Fruit fly (Drosophila melanogaster): Measurements from ENCODE around the gene spir.

Gene spir

DNA sequence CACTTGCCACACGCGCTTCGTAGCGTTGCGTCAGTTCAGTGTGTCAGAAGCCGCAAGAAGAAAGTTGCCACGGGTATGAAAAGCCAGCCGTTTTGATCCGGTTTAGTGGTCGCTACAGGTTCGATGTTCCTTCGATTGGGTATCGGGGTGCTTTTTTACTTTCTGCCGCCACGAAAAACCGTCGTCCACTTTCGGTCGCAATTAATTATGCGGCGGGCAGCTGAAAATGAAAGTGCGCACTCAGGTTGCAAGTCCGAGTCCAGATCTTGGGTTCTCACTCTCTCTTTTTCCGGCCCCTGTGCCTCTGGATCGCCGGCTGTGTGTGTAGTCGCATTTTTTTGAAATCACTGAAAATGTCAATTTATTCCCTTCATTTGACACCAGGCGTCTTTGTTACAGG lies 14.1 kb upstream of the spir start:
- TF ChIP-seq pb (GFP tag; optimal IDR thresholded peaks at IDR 0.05) (no peak), Blimp-1 (GFP tag; optimal IDR thresholded peaks at IDR 0.05) (peak; percentile 59)

- TF ChIP-seq Blimp-1 (GFP tag; optimal IDR thresholded peaks at IDR 0.05): peak; percentile 96
- no peak for TF ChIP-seq BtbVII (GFP tag; optimal IDR thresholded peaks at IDR 0.05)
- no peak for TF ChIP-seq al (GFP tag; IDR thresholded peaks at IDR 0.05)
- TF ChIP-seq twi (tag; optimal IDR thresholded peaks at IDR 0.05): no peak
- no peak for TF ChIP-seq CG6654 (GFP tag; optimal IDR thresholded peaks at IDR 0.05)
- TF ChIP-seq hbn (GFP tag; IDR thresholded peaks at IDR 0.05; ENCODE audit: partially characterized antibody): no peak
- no peak for TF ChIP-seq CG7963 (GFP tag; IDR thresholded peaks at IDR 0.05; ENCODE audit: partially characterized antibody)
- TF ChIP-seq emc (GFP tag; optimal IDR thresholded peaks at IDR 0.05): no peak
- peak; percentile 70 for TF ChIP-seq sens (GFP tag)
- TF ChIP-seq amos (GFP tag; IDR thresholded peaks at IDR 0.05; ENCODE audit: partially characterized antibody): no peak
- no peak for TF ChIP-seq MTF-1 (GFP tag; optimal IDR thresholded peaks at IDR 0.05; ENCODE audit: borderline replicate concordance)
- no peak for TF ChIP-seq CG6272 (GFP tag; IDR thresholded peaks at IDR 0.05)
- no peak for TF ChIP-seq Taf1 (GFP tag; IDR thresholded peaks at IDR 0.05)
- TF ChIP-seq CG9876 (GFP tag; optimal IDR thresholded peaks at IDR 0.05): no peak
- TF ChIP-seq sr (GFP tag; IDR thresholded peaks at IDR 0.05): 0 out of 3 replicates have a peak, but pooled peaks have one; percentile 41
- peak; percentile 45 for TF ChIP-seq zf30C (GFP tag; optimal IDR thresholded peaks at IDR 0.05)
- no peak for TF ChIP-seq jigr1 (GFP tag; IDR thresholded peaks at IDR 0.05)
- no peak for TF ChIP-seq CG9215 (GFP tag; IDR thresholded peaks at IDR 0.05)
- TF ChIP-seq CG9932 (GFP tag; IDR thresholded peaks at IDR 0.05): no peak
- no peak for TF ChIP-seq gcm2 (GFP tag; optimal IDR thresholded peaks at IDR 0.05)
- no peak for TF ChIP-seq CG15011 (GFP tag; optimal IDR thresholded peaks at IDR 0.05)
- TF ChIP-seq E2f1 (GFP tag; IDR thresholded peaks at IDR 0.05): no peak
- TF ChIP-seq CG17186 (GFP tag; optimal IDR thresholded peaks at IDR 0.05): no peak
- no peak for TF ChIP-seq Hr39 (optimal IDR thresholded peaks at IDR 0.05)
- TF ChIP-seq CG1792 (GFP tag; optimal IDR thresholded peaks at IDR 0.05): no peak
- no peak for TF ChIP-seq CG4707 (GFP tag; optimal IDR thresholded peaks at IDR 0.05)
- no peak for TF ChIP-seq Optix (GFP tag; IDR thresholded peaks at IDR 0.05)
- TF ChIP-seq Hr3 (GFP tag; optimal IDR thresholded peaks at IDR 0.05): no peak
- TF ChIP-seq CG10979 (tag; optimal IDR thresholded peaks at IDR 0.05): peak; percentile 25
- TF ChIP-seq CG13624 (GFP tag; optimal IDR thresholded peaks at IDR 0.05): no peak
- TF ChIP-seq CG18262 (tag; optimal IDR thresholded peaks at IDR 0.05): peak; percentile 16
- no peak for TF ChIP-seq mld (GFP tag; IDR thresholded peaks at IDR 0.05; ENCODE audit: partially characterized antibody)
- no peak for TF ChIP-seq disco-r (GFP tag; optimal IDR thresholded peaks at IDR 0.05)
- no peak for TF ChIP-seq E2f2 (GFP tag; IDR thresholded peaks at IDR 0.05)
- no peak for TF ChIP-seq en (GFP tag; optimal IDR thresholded peaks at IDR 0.05)
- TF ChIP-seq Awh (GFP tag; IDR thresholded peaks at IDR 0.05): peak; percentile 75; the same call in 1 of the 2 replicates
- TF ChIP-seq ranshi (GFP tag; IDR thresholded peaks at IDR 0.05): peak; percentile 8; the same call in 1 of the 2 replicates
- TF ChIP-seq CG9817 (tag; optimal IDR thresholded peaks at IDR 0.05): no peak
- TF ChIP-seq gem (tag; optimal IDR thresholded peaks at IDR 0.05): no peak
- no peak for TF ChIP-seq CG12071 (GFP tag; optimal IDR thresholded peaks at IDR 0.05)
- TF ChIP-seq CG8281 (tag; optimal IDR thresholded peaks at IDR 0.05): no peak
- no peak for TF ChIP-seq NFAT (GFP tag; IDR thresholded peaks at IDR 0.05)
- no peak for TF ChIP-seq mirr (GFP tag; optimal IDR thresholded peaks at IDR 0.05)
- no peak for TF ChIP-seq CG3995 (GFP tag; optimal IDR thresholded peaks at IDR 0.05)
- peak; percentile 51; the same call in 1 of the 2 replicates for TF ChIP-seq vvl (GFP tag; IDR thresholded peaks at IDR 0.05)
- no peak for TF ChIP-seq dati (GFP tag; IDR thresholded peaks at IDR 0.05)
- no peak for TF ChIP-seq grau (tag; optimal IDR thresholded peaks at IDR 0.05)
- TF ChIP-seq Deaf1 (tag; optimal IDR thresholded peaks at IDR 0.05): no peak
- no peak for TF ChIP-seq dysf (GFP tag; IDR thresholded peaks at IDR 0.05)
Observed at dm6 chr2L:20313117-20313645, 2.2 kb downstream of the spir start.

Data from whole organism, embryonic.